Fruit fly (Drosophila melanogaster): ENCODE results near the gene Acbp4.

Gene Acbp4

DNA sequence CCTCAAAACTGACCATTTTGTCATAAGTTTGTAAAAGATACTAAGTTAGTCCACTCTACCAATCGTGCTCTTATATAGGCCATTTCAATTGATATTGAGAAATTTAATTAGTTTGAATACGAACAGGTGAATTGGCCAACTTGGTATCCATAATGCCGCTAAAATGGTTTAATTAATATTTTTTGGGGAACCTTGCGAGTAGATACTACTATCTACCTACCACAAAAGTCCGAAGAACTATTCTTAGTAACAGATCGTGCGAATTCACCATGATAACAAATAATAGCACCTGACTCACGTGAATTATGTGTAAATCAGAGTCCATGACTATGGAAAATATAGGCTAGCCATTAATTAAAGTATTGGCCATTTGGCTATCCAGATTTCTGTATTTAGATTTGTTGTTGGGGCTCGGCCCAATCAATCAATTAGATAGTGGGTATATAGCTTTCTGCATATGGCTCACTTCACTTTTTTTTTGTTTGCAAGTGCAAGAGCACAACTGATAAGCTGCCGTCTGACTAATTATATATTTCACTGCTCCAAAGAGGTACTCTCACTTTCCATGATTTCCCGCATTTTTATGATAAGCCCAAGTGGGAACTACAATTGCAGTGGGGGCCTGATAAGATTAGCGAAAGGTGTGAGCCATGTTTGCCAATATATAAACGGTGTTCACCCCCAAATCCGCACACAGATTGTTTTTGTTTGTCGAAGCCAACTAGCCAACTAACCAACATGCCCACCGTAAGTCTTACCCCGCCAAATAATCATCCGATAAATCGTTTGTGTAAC lies at the start of gene Acbp4, which contains the start of gene Acbp6:
TSS of gene Acbp4 (minus strand) at position 51 of the 795 bp plus-strand sequence.
TSS of gene Acbp6 (plus strand) at position 690 of the 795 bp plus-strand sequence.
- TF ChIP-seq OdsH (GFP tag; optimal IDR thresholded peaks at IDR 0.05) (no peak), Rel (GFP tag; optimal IDR thresholded peaks at IDR 0.05) (no peak), Rel (tag; optimal IDR thresholded peaks at IDR 0.05) (peak; percentile 55)

DNA sequence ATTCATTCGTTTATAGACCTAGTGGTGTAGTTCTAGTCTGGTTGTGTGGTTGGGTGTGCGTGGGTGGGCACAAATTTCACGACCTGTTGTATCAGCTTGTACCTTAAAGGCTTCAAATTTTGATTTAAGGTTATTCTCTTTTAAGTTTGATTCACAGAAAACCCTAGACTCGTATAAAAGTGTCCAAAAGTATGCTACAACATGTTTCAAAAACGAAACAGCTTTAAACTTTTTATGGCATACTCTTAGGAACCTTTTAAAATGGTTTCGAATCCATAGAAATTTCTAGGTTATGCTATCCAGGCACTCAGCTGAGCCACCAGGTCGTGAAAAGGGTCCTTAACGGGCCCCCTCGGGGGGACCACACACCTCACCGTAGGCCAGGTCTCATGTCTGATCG lies 33.9 kb upstream of the Acbp4 start:
- TF ChIP-seq h (GFP tag; optimal IDR thresholded peaks at IDR 0.05): no peak
- TF ChIP-seq Jra (GFP tag; optimal IDR thresholded peaks at IDR 0.05): no peak
- TF ChIP-seq usp (GFP tag; optimal IDR thresholded peaks at IDR 0.05): no peak
- TF ChIP-seq rgr (GFP tag; optimal IDR thresholded peaks at IDR 0.05): no peak
- no peak for TF ChIP-seq GATAd (GFP tag; optimal IDR thresholded peaks at IDR 0.05)
- TF ChIP-seq psq (GFP tag; optimal IDR thresholded peaks at IDR 0.05): no peak
- no peak for TF ChIP-seq CG32264 (GFP tag; optimal IDR thresholded peaks at IDR 0.05)
- no peak for TF ChIP-seq Mio (GFP tag; optimal IDR thresholded peaks at IDR 0.05)
- TF ChIP-seq fru (GFP tag; optimal IDR thresholded peaks at IDR 0.05): no peak
- TF ChIP-seq Sp1 (GFP tag; optimal IDR thresholded peaks at IDR 0.05): no peak
- TF ChIP-seq CG9705 (GFP tag; optimal IDR thresholded peaks at IDR 0.05): no peak

DNA sequence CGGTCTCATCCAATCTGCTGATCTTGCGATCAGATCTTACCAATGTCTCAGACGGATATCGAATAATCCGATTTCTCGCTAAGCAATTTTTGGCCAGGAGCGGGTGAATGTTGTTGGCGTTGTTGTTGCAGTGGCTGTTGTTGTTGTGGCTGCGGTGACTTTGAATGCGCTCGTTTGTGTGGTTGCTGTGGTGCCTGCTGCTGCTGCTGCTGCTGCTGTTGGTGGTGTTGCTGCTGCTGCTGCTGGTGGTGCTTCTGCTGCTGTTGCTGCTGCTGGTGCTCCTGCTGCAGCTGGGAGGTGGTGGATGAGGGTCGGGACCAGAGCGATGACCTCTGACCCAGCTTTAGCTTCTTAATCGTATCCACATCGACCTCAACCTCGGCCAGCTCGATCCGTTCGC lies 33.2 kb upstream of the Acbp4 start:
- TF ChIP-seq Myc (optimal IDR thresholded peaks at IDR 0.05) (no peak), Dfd (GFP tag; optimal IDR thresholded peaks at IDR 0.05) (peak; percentile 93)

DNA sequence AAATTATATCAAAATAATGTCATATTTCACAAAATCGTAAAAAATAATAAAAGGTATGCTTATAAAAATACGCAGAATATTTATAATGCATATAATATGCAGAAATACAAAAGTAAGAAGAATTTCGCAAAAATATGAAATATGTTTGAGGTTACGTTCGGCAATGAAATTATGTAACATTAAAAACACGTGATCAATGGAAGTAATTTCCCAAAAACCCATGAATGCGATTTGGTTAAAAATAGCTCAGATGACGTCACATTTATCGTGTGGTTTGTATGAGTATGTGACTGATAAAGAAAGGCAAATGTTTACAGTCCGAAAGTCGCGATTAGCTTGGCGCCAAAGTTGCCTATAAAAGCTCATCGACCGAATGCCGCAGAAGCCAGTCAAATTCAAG lies 29.6 kb upstream of the Acbp4 start, which contains the start of gene CG8620:
TSS of gene CG8620 (plus strand) at position 387 of the 400 bp plus-strand sequence.
- TF ChIP-seq Rel (GFP tag; optimal IDR thresholded peaks at IDR 0.05) (no peak), Rel (tag; optimal IDR thresholded peaks at IDR 0.05) (peak; percentile 31), Jra (GFP tag; optimal IDR thresholded peaks at IDR 0.05) (no peak)

DNA sequence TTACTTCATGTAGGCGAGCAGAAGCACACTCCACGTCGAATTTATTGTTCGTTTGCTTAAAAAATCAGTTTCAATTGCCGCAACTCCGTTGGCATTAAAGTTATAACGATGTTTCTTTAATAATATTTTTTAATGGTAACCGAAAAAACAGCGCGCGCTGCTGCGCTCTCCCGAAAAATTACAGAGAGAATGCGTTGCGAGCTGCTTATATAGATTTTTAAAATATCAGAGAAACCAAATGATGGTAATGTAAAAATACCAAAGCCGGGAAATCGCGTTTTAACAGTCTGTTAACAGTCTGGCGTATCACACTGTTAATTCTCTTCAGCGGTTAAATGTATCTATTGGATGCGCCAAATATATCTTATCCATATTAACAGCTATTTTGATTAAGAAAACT lies 28.8 kb upstream of the Acbp4 start, which contains the start of gene corn:
TSS of gene corn (minus strand) at position 184 of the 400 bp plus-strand sequence.
- TF ChIP-seq HLH106 (tag; optimal IDR thresholded peaks at IDR 0.05) (no peak), h (GFP tag; optimal IDR thresholded peaks at IDR 0.05) (peak; percentile 11), dl (GFP tag; optimal IDR thresholded peaks at IDR 0.05; ENCODE audit: insufficient read depth in 1 of 2, partially characterized antibody in 2 of 2) (no peak), Hr83 (GFP tag; optimal IDR thresholded peaks at IDR 0.05; ENCODE audit: poor library complexity, severe bottlenecking) (peak; percentile 8), Hnf4 (GFP tag; optimal IDR thresholded peaks at IDR 0.05) (peak; percentile 31), Vsx2 (GFP tag; optimal IDR thresholded peaks at IDR 0.05; ENCODE audit: partially characterized antibody) (peak; percentile 52), dsf (GFP tag; optimal IDR thresholded peaks at IDR 0.05; ENCODE audit: borderline replicate concordance) (no peak), CrebA (GFP tag; optimal IDR thresholded peaks at IDR 0.05; ENCODE audit: borderline replicate concordance) (peak; percentile 57), Rel (GFP tag; optimal IDR thresholded peaks at IDR 0.05) (no peak), Rel (tag; optimal IDR thresholded peaks at IDR 0.05) (peak; percentile 29)

DNA sequence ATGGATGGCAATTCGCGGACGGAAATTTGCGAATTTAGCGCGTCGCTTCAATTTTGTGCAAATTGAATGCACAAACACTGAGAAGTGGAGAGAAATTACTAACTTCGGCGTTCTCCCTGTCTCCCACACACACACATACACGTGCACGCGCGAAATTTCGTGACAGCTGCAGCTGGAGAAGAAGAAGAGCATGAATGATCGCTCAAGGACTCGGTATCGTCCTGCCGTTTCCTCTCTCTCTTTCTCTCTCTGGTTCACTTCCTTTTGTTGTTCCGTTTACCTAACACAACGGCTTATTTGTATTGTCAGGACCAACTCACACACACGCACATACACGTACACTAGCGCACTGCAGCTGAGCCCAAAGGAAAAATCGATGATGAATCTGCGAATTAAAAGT lies 28.2 kb upstream of the Acbp4 start:
- TF ChIP-seq CG32264 (GFP tag; optimal IDR thresholded peaks at IDR 0.05) (no peak), N (GFP tag; optimal IDR thresholded peaks at IDR 0.05) (no peak), GATAd (GFP tag; optimal IDR thresholded peaks at IDR 0.05) (no peak), usp (GFP tag; optimal IDR thresholded peaks at IDR 0.05) (no peak), CG9705 (GFP tag; optimal IDR thresholded peaks at IDR 0.05) (no peak), Myc (optimal IDR thresholded peaks at IDR 0.05) (no peak), br (GFP tag; optimal IDR thresholded peaks at IDR 0.05) (no peak), Dif (GFP tag; optimal IDR thresholded peaks at IDR 0.05; ENCODE audit: partially characterized antibody) (no peak), Dfd (GFP tag; optimal IDR thresholded peaks at IDR 0.05) (no peak), dmrt93B (GFP tag; optimal IDR thresholded peaks at IDR 0.05) (no peak), brk (GFP tag; optimal IDR thresholded peaks at IDR 0.05) (no peak), foxo (GFP tag; optimal IDR thresholded peaks at IDR 0.05) (no peak), Hr78 (GFP tag; optimal IDR thresholded peaks at IDR 0.05) (no peak), Hnf4 (GFP tag; optimal IDR thresholded peaks at IDR 0.05) (no peak), Abd-B (GFP tag; optimal IDR thresholded peaks at IDR 0.05) (no peak)
